Worm (Caenorhabditis elegans): ENCODE data around the gene vglu-3.

The vglu-3 gene

DNA sequence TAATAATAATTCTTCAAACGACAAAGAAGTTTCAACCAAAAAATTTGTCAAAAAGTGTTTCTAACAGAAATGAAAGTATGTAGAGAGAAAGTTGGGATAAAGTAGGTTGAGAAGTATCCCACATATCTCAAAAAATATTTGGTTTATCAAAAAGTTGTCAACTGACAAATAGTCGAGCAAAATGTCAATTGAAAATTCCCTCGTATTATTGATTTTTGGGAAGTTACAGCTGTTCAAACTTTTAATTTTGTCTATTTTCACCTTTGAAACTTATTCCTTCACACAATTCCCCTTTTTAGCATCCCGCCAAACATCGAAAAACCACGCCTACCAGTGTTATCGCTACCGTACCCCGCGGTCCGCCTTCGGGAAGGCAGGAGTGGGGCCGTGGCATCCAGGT is 46.9 kb downstream of the vglu-3 start, which contains the start of gene tbx-8:
tbx-8 (plus strand) TSS at position 301 of the 400 bp plus-strand sequence.
- TF ChIP-seq nhr-28 (tag; optimal IDR thresholded peaks at IDR 0.05) (no peak), sptf-1 (tag; optimal IDR thresholded peaks at IDR 0.05) (no peak), mep-1 (tag; optimal IDR thresholded peaks at IDR 0.05) (no peak), flh-1 (GFP tag; optimal IDR thresholded peaks at IDR 0.05) (no peak), sem-2 (GFP tag; optimal IDR thresholded peaks at IDR 0.05) (no peak), lin-32 (GFP tag; optimal IDR thresholded peaks at IDR 0.05) (no peak), ztf-11 (tag; optimal IDR thresholded peaks at IDR 0.05) (no peak), bed-3 (GFP tag; optimal IDR thresholded peaks at IDR 0.05) (no peak)

ce11 chrIII:10351595-10352207 is 51.5 kb downstream of the vglu-3 start, which contains the start of gene T07C4.3:
Gene T07C4.3 (plus strand): TSS chrIII:10352157.
- no peak for TF ChIP-seq tbx-8 (GFP tag; optimal IDR thresholded peaks at IDR 0.05)

All from whole organism, mixed stage, embryonic.